Fruit fly (Drosophila melanogaster): ENCODE results near the gene Gip.

The Gip gene

dm6 chrX:10329659-10330289 lies at the start of gene Gip:
TSS of gene Gip (minus strand) at chrX:10329872.
- no peak for TF ChIP-seq CG34406 (GFP tag; optimal IDR thresholded peaks at IDR 0.05)
- peak; percentile 29; the same call in 1 of the 3 replicates for TF ChIP-seq CG8119 (GFP tag; IDR thresholded peaks at IDR 0.05)
- TF ChIP-seq pdm3 (GFP tag; optimal IDR thresholded peaks at IDR 0.05), result peak; percentile 22
- TF ChIP-seq Eip93F (GFP tag; optimal IDR thresholded peaks at IDR 0.05), result peak; percentile 47
- TF ChIP-seq Sox14 (GFP tag; optimal IDR thresholded peaks at IDR 0.05), result peak; percentile 21
- TF ChIP-seq eg (GFP tag; IDR thresholded peaks at IDR 0.05), result no peak
- peak; percentile 26 for TF ChIP-seq Eip75B (GFP tag; optimal IDR thresholded peaks at IDR 0.05)
- peak; percentile 28; the same call in 1 of the 2 replicates for TF ChIP-seq CG15336 (GFP tag; IDR thresholded peaks at IDR 0.05)
- peak; percentile 40 for TF ChIP-seq net (GFP tag; optimal IDR thresholded peaks at IDR 0.05)
- TF ChIP-seq dsx (GFP tag; optimal IDR thresholded peaks at IDR 0.05; ENCODE audit: poor library complexity, severe bottlenecking), result no peak
- peak; percentile 27 for TF ChIP-seq Met (GFP tag; optimal IDR thresholded peaks at IDR 0.05)
- TF ChIP-seq Ets96B (tag; optimal IDR thresholded peaks at IDR 0.05), result no peak
- TF ChIP-seq Sox15 (GFP tag; optimal IDR thresholded peaks at IDR 0.05), result no peak
- no peak for TF ChIP-seq CG6792 (GFP tag; optimal IDR thresholded peaks at IDR 0.05)
- peak; percentile 47 for TF ChIP-seq CG6854 (GFP tag; optimal IDR thresholded peaks at IDR 0.05)
- TF ChIP-seq CG16779 (tag; optimal IDR thresholded peaks at IDR 0.05), result peak; percentile 7
- no peak for TF ChIP-seq OdsH (GFP tag; optimal IDR thresholded peaks at IDR 0.05)
- peak; percentile 56 for TF ChIP-seq topi (GFP tag; optimal IDR thresholded peaks at IDR 0.05)
- TF ChIP-seq esn (GFP tag; optimal IDR thresholded peaks at IDR 0.05), result peak; percentile 54
- TF ChIP-seq CG6276 (GFP tag; optimal IDR thresholded peaks at IDR 0.05), result no peak
- no peak for TF ChIP-seq Sox102F (GFP tag; optimal IDR thresholded peaks at IDR 0.05)
- peak; percentile 47 for TF ChIP-seq CG3919 (GFP tag; optimal IDR thresholded peaks at IDR 0.05)
- TF ChIP-seq lz (GFP tag; optimal IDR thresholded peaks at IDR 0.05), result no peak
- peak in 1 of 2 experiments; percentile 48 for TF ChIP-seq ss (GFP tag; optimal IDR thresholded peaks at IDR 0.05)
- TF ChIP-seq vri (GFP tag; optimal IDR thresholded peaks at IDR 0.05), result peak; percentile 64
- no peak for TF ChIP-seq CG9139 (GFP tag; optimal IDR thresholded peaks at IDR 0.05)
- peak; percentile 69 for TF ChIP-seq fkh (GFP tag; optimal IDR thresholded peaks at IDR 0.05)
- peak; percentile 91 for TF ChIP-seq svp (GFP tag)
- TF ChIP-seq Lpt (GFP tag; optimal IDR thresholded peaks at IDR 0.05), result no peak
- TF ChIP-seq CG11762 (GFP tag; optimal IDR thresholded peaks at IDR 0.05; ENCODE audit: insufficient read depth), result no peak
- no peak for TF ChIP-seq Ets21C (GFP tag; optimal IDR thresholded peaks at IDR 0.05)
- no peak for TF ChIP-seq fd85E (GFP tag; optimal IDR thresholded peaks at IDR 0.05)
- TF ChIP-seq CG6163 (GFP tag; IDR thresholded peaks at IDR 0.05), result no peak; the same call in 2 of the 3 replicates
- peak; percentile 77 for TF ChIP-seq CG1621 (tag; optimal IDR thresholded peaks at IDR 0.05)
- TF ChIP-seq Eip78C (GFP tag), result peak; percentile 80
- no peak for TF ChIP-seq fd59A (GFP tag; optimal IDR thresholded peaks at IDR 0.05)

DNA sequence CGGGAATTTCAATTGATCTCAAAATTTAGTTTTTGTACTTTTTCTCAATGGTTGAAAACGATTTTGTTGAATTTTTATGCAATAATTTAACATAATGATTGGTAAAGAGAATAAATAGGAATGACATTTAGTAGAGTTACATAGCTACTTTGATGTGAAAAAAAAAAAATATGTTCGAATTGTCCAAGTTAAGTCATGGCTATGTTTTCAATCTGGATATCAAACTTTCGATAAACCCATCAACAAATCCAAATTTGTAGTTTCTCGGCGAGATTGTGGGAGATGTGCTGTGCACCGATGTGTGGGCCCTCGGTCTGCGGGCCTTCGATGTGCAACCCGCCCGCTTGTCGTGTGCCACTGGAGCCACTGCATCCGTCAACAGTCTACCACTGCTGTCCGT lies 45.5 kb upstream of the Gip start, which contains the start of the genes CG32686 and CG2898:
Gene CG32686, minus strand, starts transcription at position 101 of the 400 bp plus-strand sequence.
Gene CG2898, plus strand, starts transcription at position 159 of the 400 bp plus-strand sequence.
- TF ChIP-seq Blimp-1 (GFP tag; optimal IDR thresholded peaks at IDR 0.05) (no peak), CG6276 (GFP tag; optimal IDR thresholded peaks at IDR 0.05) (no peak), CG8319 (GFP tag; optimal IDR thresholded peaks at IDR 0.05) (no peak), CG8119 (GFP tag; IDR thresholded peaks at IDR 0.05) (no peak), pdm3 (GFP tag; optimal IDR thresholded peaks at IDR 0.05) (no peak), acj6 (GFP tag; optimal IDR thresholded peaks at IDR 0.05) (no peak), Lpt (GFP tag; optimal IDR thresholded peaks at IDR 0.05) (no peak), CG1621 (tag; optimal IDR thresholded peaks at IDR 0.05) (no peak), fd59A (GFP tag; optimal IDR thresholded peaks at IDR 0.05) (no peak), cyc (GFP tag; optimal IDR thresholded peaks at IDR 0.05) (no peak), Gug (GFP tag; IDR thresholded peaks at IDR 0.05) (no peak), Sox15 (GFP tag; optimal IDR thresholded peaks at IDR 0.05) (no peak), net (GFP tag; optimal IDR thresholded peaks at IDR 0.05) (no peak), CG7368 (GFP tag; optimal IDR thresholded peaks at IDR 0.05) (no peak), esn (GFP tag; optimal IDR thresholded peaks at IDR 0.05) (no peak), Smox (GFP tag; optimal IDR thresholded peaks at IDR 0.05) (no peak), CG10669 (GFP tag; optimal IDR thresholded peaks at IDR 0.05) (no peak), CG34406 (GFP tag; optimal IDR thresholded peaks at IDR 0.05) (no peak), Ets96B (tag; optimal IDR thresholded peaks at IDR 0.05) (no peak)

Measured in whole organism, prepupa.